Worm (Caenorhabditis elegans): ENCODE data around the gene ras-1.
A peak's percentile ranks its signal among the peaks of the same experiment; 100 is the strongest.

The ras-1 gene

DNA sequence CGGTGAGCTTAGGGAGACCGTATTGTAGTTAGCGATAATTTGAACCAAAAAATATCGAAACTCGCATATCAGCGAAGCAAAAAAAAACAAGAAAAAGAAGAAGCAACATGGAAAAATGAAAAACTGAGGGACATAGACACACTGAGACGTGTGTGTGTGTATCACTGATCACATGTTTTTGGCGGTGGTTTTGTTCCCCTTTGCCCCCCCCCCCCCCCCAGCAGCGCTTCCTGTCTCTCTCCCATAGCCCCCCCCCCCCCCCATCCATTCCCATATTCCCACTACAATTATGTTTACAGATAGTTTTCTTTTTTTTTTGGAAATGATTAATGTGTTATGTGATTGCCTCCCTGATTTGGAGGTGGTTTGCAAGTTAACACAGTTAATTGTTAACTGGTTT lies 17.2 kb upstream of the ras-1 start:
- TF ChIP-seq hif-1 (tag; optimal IDR thresholded peaks at IDR 0.05) (peak in 1 of 2 experiments; percentile 16), arid-1 (GFP tag; conservative IDR thresholded peaks at IDR 0.05) (no peak), set-16 (GFP tag; IDR thresholded peaks at IDR 0.05) (peak; percentile 66), skn-1 (tag; optimal IDR thresholded peaks at IDR 0.05) (no peak), ceh-62 (tag; optimal IDR thresholded peaks at IDR 0.05) (no peak), nhr-28 (tag; optimal IDR thresholded peaks at IDR 0.05) (no peak), ceh-82 (tag; optimal IDR thresholded peaks at IDR 0.05) (no peak)

DNA sequence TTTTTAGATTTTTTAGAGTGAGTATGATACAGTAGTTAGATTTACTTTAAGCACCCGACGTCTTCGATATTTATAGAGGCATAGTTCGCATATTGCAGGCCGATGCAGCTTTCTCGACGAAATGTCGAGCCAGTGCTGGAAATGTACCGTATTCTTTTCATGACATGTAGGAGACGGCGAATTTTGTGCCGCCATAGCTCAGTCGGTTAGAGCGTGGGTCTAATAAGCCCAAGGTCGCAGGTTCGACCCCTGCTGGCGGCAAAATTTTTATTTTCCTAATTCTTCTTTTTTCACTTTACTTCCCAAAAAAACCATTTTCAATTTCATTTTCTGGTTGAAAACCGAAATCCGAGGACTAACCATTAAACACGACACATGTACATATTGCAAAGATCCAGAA lies 10.2 kb upstream of the ras-1 start:
- no peak for TF ChIP-seq T20F7.1 (GFP tag; optimal IDR thresholded peaks at IDR 0.05)
- no peak for TF ChIP-seq F37D6.2 (tag; optimal IDR thresholded peaks at IDR 0.05)
- TF ChIP-seq vab-7 (GFP tag; IDR thresholded peaks at IDR 0.05), result peak; percentile 54; the same call in 1 of the 2 replicates
- no peak for TF ChIP-seq mxl-3 (GFP tag; optimal IDR thresholded peaks at IDR 0.05)
- TF ChIP-seq fos-1 (tag; optimal IDR thresholded peaks at IDR 0.05), result no peak
- TF ChIP-seq lim-7 (GFP tag; IDR thresholded peaks at IDR 0.05), result peak; percentile 80; the same call in 1 of the 2 replicates
- no peak for TF ChIP-seq mep-1 (tag; optimal IDR thresholded peaks at IDR 0.05)
- TF ChIP-seq ZK546.5 (tag; optimal IDR thresholded peaks at IDR 0.05), result no peak
- no peak for TF ChIP-seq nhr-111 (GFP tag; optimal IDR thresholded peaks at IDR 0.05)
- TF ChIP-seq snpc-4 (tag; optimal IDR thresholded peaks at IDR 0.05), result no peak
- TF ChIP-seq php-3 (GFP tag; IDR thresholded peaks at IDR 0.05), result no peak
- no peak for TF ChIP-seq spr-3 (GFP tag; optimal IDR thresholded peaks at IDR 0.05)
- no peak for TF ChIP-seq tag-97 (GFP tag; IDR thresholded peaks at IDR 0.05)
- TF ChIP-seq nhr-102 (tag; optimal IDR thresholded peaks at IDR 0.05), result no peak
- TF ChIP-seq nhr-42 (GFP tag; IDR thresholded peaks at IDR 0.05), result no peak
- peak; percentile 46 for TF ChIP-seq lin-38 (GFP tag; IDR thresholded peaks at IDR 0.05)
- no peak for TF ChIP-seq D1046.2 (GFP tag; IDR thresholded peaks at IDR 0.05)
- no peak for TF ChIP-seq ceh-20 (GFP tag; IDR thresholded peaks at IDR 0.05)
- no peak for TF ChIP-seq dmd-9 (GFP tag; IDR thresholded peaks at IDR 0.05)
- TF ChIP-seq skn-1 (tag; optimal IDR thresholded peaks at IDR 0.05), result no peak
- peak; percentile 35; the same call in 1 of the 2 replicates for TF ChIP-seq pha-4 (GFP tag; IDR thresholded peaks at IDR 0.05)
- no peak for TF ChIP-seq pha-4 (tag; optimal IDR thresholded peaks at IDR 0.05)
- no peak for TF ChIP-seq lin-13 (GFP tag; optimal IDR thresholded peaks at IDR 0.05)
- no peak for TF ChIP-seq unc-130 (GFP tag; optimal IDR thresholded peaks at IDR 0.05)
- TF ChIP-seq sdz-12 (GFP tag; optimal IDR thresholded peaks at IDR 0.05), result no peak
- no peak for TF ChIP-seq nhr-10 (tag; optimal IDR thresholded peaks at IDR 0.05)
- TF ChIP-seq daf-8 (GFP tag; IDR thresholded peaks at IDR 0.05), result no peak
- TF ChIP-seq madf-9 (GFP tag; conservative IDR thresholded peaks at IDR 0.05), result 0 out of 2 replicates have a peak, but pooled peaks have one; percentile 29
- TF ChIP-seq unc-62 (GFP tag; optimal IDR thresholded peaks at IDR 0.05 in 1 of 2), result no peak
- no peak for TF ChIP-seq unc-62 (tag; optimal IDR thresholded peaks at IDR 0.05)
- no peak for TF ChIP-seq daf-16 (GFP tag; optimal IDR thresholded peaks at IDR 0.05)
- no peak for TF ChIP-seq daf-16 (tag; optimal IDR thresholded peaks at IDR 0.05)
- TF ChIP-seq zfp-2 (tag; optimal IDR thresholded peaks at IDR 0.05), result no peak
- no peak for TF ChIP-seq mdt-29 (GFP tag; IDR thresholded peaks at IDR 0.05)
- TF ChIP-seq F44E2.7 (GFP tag; IDR thresholded peaks at IDR 0.05), result 0 out of 2 replicates have a peak, but pooled peaks have one; percentile 13
- TF ChIP-seq hlh-11 (tag; optimal IDR thresholded peaks at IDR 0.05), result no peak
- TF ChIP-seq lsy-2 (tag; optimal IDR thresholded peaks at IDR 0.05), result no peak
- TF ChIP-seq nhr-11 (tag; optimal IDR thresholded peaks at IDR 0.05), result no peak
- TF ChIP-seq pqm-1 (tag; optimal IDR thresholded peaks at IDR 0.05), result no peak
- no peak for TF ChIP-seq nhr-76 (tag; optimal IDR thresholded peaks at IDR 0.05)
- no peak for TF ChIP-seq ces-1 (GFP tag; optimal IDR thresholded peaks at IDR 0.05)
- TF ChIP-seq egl-43 (GFP tag; IDR thresholded peaks at IDR 0.05), result peak; percentile 74
- no peak for TF ChIP-seq jun-1 (tag; optimal IDR thresholded peaks at IDR 0.05)
- 0 out of 2 replicates have a peak, but pooled peaks have one; percentile 44 for TF ChIP-seq F26F4.8 (GFP tag; conservative IDR thresholded peaks at IDR 0.05)
- TF ChIP-seq nhr-77 (tag; optimal IDR thresholded peaks at IDR 0.05), result no peak
- TF ChIP-seq cey-2 (tag; optimal IDR thresholded peaks at IDR 0.05; ENCODE audit: borderline replicate concordance, insufficient read depth), result no peak

All from whole organism, L4 larva.